Worm (Caenorhabditis elegans): ENCODE data around the gene nlp-70.

Gene nlp-70

DNA sequence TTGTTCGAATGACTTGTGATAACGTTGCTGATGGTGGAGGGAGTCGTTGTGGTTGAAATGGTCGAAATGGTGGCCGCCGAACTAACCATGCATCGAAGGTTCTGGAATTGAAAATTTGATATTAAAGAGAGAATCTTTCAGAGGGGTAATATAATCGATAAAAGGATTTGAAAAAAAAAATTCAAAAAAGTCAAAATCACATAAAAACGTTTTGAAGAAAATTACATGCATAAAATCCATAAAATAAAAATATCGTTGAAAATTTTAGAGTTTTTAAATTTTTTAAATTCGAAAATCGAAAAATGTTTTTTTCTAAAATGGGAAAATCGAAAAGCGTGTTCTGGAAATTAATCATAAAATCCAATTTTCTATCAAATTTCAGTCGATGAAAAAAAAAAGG, 8.9 kb upstream of the nlp-70 start, which contains the start of gene npr-5:
TSS of gene npr-5 (minus strand) at position 101 of the 400 bp plus-strand sequence.
- TF ChIP-seq nhr-77 (tag; optimal IDR thresholded peaks at IDR 0.05), result no peak
- TF ChIP-seq nhr-6 (tag; optimal IDR thresholded peaks at IDR 0.05), result no peak
- no peak for TF ChIP-seq sem-4 (tag; optimal IDR thresholded peaks at IDR 0.05)
- TF ChIP-seq sma-9 (GFP tag; optimal IDR thresholded peaks at IDR 0.05), result no peak
- no peak for TF ChIP-seq sma-9 (tag; optimal IDR thresholded peaks at IDR 0.05)
- no peak for TF ChIP-seq aly-2 (tag; optimal IDR thresholded peaks at IDR 0.05)
- TF ChIP-seq crh-2 (tag; optimal IDR thresholded peaks at IDR 0.05), result no peak
- TF ChIP-seq elt-1 (tag; optimal IDR thresholded peaks at IDR 0.05), result no peak
- TF ChIP-seq peb-1 (tag; optimal IDR thresholded peaks at IDR 0.05), result no peak
- TF ChIP-seq nhr-10 (tag; optimal IDR thresholded peaks at IDR 0.05), result no peak

DNA sequence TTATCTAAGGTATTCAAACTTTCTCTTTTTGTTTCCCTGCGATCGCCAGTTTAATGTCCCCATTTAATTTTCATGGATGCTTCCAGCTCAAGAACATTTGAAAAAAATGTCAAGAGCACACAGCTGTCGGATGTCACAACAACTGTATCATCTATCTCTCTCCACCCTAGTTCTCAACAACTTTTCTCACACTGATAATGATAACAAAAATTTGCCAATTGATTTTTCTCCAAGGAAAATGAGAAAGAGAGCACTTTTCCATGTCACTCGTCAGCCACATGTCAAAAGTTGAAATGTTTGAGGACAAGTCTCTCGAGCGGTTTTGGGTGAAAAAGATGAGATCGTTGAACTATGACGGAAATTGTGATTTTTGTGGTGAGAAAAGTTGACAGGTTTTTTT, 8.4 kb upstream of the nlp-70 start:
- TF ChIP-seq ama-1 (optimal IDR thresholded peaks at IDR 0.05) (no peak), ZK546.5 (tag; optimal IDR thresholded peaks at IDR 0.05) (no peak), peb-1 (tag; optimal IDR thresholded peaks at IDR 0.05) (no peak), lin-39 (tag; optimal IDR thresholded peaks at IDR 0.05) (no peak), nhr-10 (tag; optimal IDR thresholded peaks at IDR 0.05) (no peak), unc-62 (GFP tag; optimal IDR thresholded peaks at IDR 0.05) (no peak), skn-1 (tag; optimal IDR thresholded peaks at IDR 0.05) (no peak), sma-9 (GFP tag; optimal IDR thresholded peaks at IDR 0.05) (peak; percentile 37), sma-9 (tag; optimal IDR thresholded peaks at IDR 0.05) (no peak), unc-39 (tag; optimal IDR thresholded peaks at IDR 0.05) (no peak), sma-3 (GFP tag; optimal IDR thresholded peaks at IDR 0.05) (no peak), F13H6.1 (tag; optimal IDR thresholded peaks at IDR 0.05) (peak; percentile 67), C34F6.9 (tag; optimal IDR thresholded peaks at IDR 0.05) (peak; percentile 44), mab-5 (tag; optimal IDR thresholded peaks at IDR 0.05) (no peak), nhr-77 (tag; optimal IDR thresholded peaks at IDR 0.05) (no peak), lsy-2 (tag; optimal IDR thresholded peaks at IDR 0.05) (peak in 1 of 2 experiments; percentile 27), dmd-4 (tag; optimal IDR thresholded peaks at IDR 0.05) (no peak), elt-1 (tag; optimal IDR thresholded peaks at IDR 0.05) (no peak), nhr-6 (tag; optimal IDR thresholded peaks at IDR 0.05) (no peak), nhr-129 (tag; optimal IDR thresholded peaks at IDR 0.05) (peak; percentile 53), elt-3 (tag; optimal IDR thresholded peaks at IDR 0.05) (no peak), mbf-1 (tag; optimal IDR thresholded peaks at IDR 0.05) (no peak), nhr-237 (tag; optimal IDR thresholded peaks at IDR 0.05) (no peak), ztf-4 (tag; optimal IDR thresholded peaks at IDR 0.05) (no peak), crh-2 (tag; optimal IDR thresholded peaks at IDR 0.05) (no peak), snpc-4 (tag; optimal IDR thresholded peaks at IDR 0.05) (no peak), Y55F3AM.14 (GFP tag; optimal IDR thresholded peaks at IDR 0.05) (no peak), R02D3.7 (tag; optimal IDR thresholded peaks at IDR 0.05) (no peak), nhr-12 (tag; optimal IDR thresholded peaks at IDR 0.05) (no peak), alr-1 (tag; optimal IDR thresholded peaks at IDR 0.05) (no peak), ztf-1 (GFP tag; conservative IDR thresholded peaks at IDR 0.05) (no peak), nhr-25 (tag; optimal IDR thresholded peaks at IDR 0.05) (no peak), nhr-11 (tag; optimal IDR thresholded peaks at IDR 0.05) (no peak), aly-2 (tag; optimal IDR thresholded peaks at IDR 0.05) (no peak), fos-1 (tag; optimal IDR thresholded peaks at IDR 0.05) (no peak)

DNA sequence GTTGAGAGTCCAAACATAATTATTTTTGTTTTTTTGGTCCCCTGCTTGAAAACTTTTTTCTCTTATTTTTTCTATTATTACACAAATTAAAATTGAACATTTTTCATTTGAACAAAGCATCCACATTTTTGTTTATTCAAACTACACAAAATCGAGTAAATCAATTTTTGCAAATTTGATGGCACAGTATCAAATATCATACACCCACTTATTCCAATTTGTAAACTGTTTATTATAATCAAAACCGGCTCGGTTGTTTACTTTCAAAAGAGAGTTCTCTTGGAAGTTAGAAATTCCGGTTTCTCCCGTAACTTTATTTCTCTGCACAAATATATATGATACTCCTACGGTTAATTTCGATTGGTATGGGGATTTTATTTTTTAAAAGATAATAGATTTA, 4.7 kb downstream of the nlp-70 start, which contains the start of gene lgc-26:
TSS of gene lgc-26 (plus strand) at position 301 of the 400 bp plus-strand sequence.
- TF ChIP-seq ceh-16 (tag; optimal IDR thresholded peaks at IDR 0.05), result no peak
- no peak for TF ChIP-seq peb-1 (tag; optimal IDR thresholded peaks at IDR 0.05)
- TF ChIP-seq aly-2 (tag; optimal IDR thresholded peaks at IDR 0.05), result no peak
- no peak for TF ChIP-seq alr-1 (tag; optimal IDR thresholded peaks at IDR 0.05)
- no peak for TF ChIP-seq zag-1 (tag; optimal IDR thresholded peaks at IDR 0.05)
- TF ChIP-seq nhr-25 (tag; optimal IDR thresholded peaks at IDR 0.05), result no peak
- no peak for TF ChIP-seq lin-11 (tag; optimal IDR thresholded peaks at IDR 0.05)
- TF ChIP-seq C34F6.9 (tag; optimal IDR thresholded peaks at IDR 0.05), result no peak
- no peak for TF ChIP-seq nhr-21 (tag; optimal IDR thresholded peaks at IDR 0.05)
- TF ChIP-seq lin-13 (GFP tag; optimal IDR thresholded peaks at IDR 0.05), result no peak
- TF ChIP-seq nhr-11 (tag; optimal IDR thresholded peaks at IDR 0.05), result no peak
- no peak for TF ChIP-seq gmeb-1 (tag; optimal IDR thresholded peaks at IDR 0.05)
- TF ChIP-seq ceh-82 (tag; optimal IDR thresholded peaks at IDR 0.05), result no peak
- no peak for TF ChIP-seq lsy-2 (tag; optimal IDR thresholded peaks at IDR 0.05)
- no peak for TF ChIP-seq Y55F3AM.14 (GFP tag; optimal IDR thresholded peaks at IDR 0.05)
- no peak for TF ChIP-seq fos-1 (tag; optimal IDR thresholded peaks at IDR 0.05)
- TF ChIP-seq unc-62 (GFP tag; optimal IDR thresholded peaks at IDR 0.05), result no peak

Measured in whole organism, L2 larva.